Worm (Caenorhabditis elegans): ENCODE data around the gene H12D21.9.

ce11 chrV:14853739-14854138 lies 55.5 kb downstream of the H12D21.9 start:
- no peak for TF ChIP-seq ceh-62 (tag; optimal IDR thresholded peaks at IDR 0.05)
- TF ChIP-seq ceh-44 (GFP tag; IDR thresholded peaks at IDR 0.05) = no peak
- TF ChIP-seq nhr-48 (tag; optimal IDR thresholded peaks at IDR 0.05) = no peak
- no peak for TF ChIP-seq mdl-1 (tag; optimal IDR thresholded peaks at IDR 0.05)
- TF ChIP-seq nhr-11 (tag; optimal IDR thresholded peaks at IDR 0.05) = no peak
- TF ChIP-seq spr-1 (tag; optimal IDR thresholded peaks at IDR 0.05) = no peak
- TF ChIP-seq unc-62 (GFP tag; optimal IDR thresholded peaks at IDR 0.05 in 1 of 2) = no peak
- TF ChIP-seq unc-62 (tag; optimal IDR thresholded peaks at IDR 0.05) = no peak
- no peak for TF ChIP-seq nhr-237 (tag; optimal IDR thresholded peaks at IDR 0.05)
- no peak for TF ChIP-seq zag-1 (tag; optimal IDR thresholded peaks at IDR 0.05)
- no peak for TF ChIP-seq ZK546.5 (tag; optimal IDR thresholded peaks at IDR 0.05)

All from whole organism, L4 larva.